Worm (Caenorhabditis elegans): Measurements from ENCODE around the gene H17B01.2.
A peak's percentile ranks its signal among the peaks of the same experiment; 100 is the strongest.
"Not testable (repeated sequence)": the region's sequence is repeated elsewhere in the genome, so short reads cannot be mapped to it uniquely, and the experiment has no call there.

Gene H17B01.2

DNA sequence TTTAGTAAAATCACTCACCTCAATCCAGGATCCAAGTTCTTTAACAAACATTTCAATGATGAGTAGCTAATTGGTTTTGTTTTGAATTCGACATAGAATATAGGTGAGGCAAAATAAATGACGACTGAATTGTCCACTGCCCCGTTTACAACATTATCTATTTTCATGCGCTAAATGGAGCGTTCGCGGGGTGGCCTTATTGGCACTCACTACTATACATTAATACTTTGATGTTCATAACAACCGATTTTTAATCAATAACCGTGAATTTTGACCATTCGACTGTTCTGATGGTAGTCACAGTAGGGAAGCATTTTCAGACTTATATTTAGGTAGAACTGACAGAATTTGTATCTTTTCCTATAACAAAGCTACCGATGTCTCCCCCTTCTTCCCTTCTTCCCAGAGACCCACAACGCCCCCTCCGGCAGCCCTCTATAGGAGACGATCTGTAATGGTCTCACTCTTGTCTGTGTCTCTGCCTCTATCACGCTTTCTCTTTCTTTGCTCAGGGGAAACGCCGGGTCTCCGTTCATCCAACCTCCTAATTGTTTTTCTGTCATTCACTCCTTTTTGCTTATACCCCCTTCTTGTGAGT is 23.6 kb upstream of the H17B01.2 start, which contains the start of gene Y51H7C.12:
TSS of gene Y51H7C.12 (minus strand) at position 51 of the 598 bp plus-strand sequence.
- not testable (repeated sequence) for TF ChIP-seq T23F11.4 (GFP tag; optimal IDR thresholded peaks at IDR 0.05); che-1 (tag; optimal IDR thresholded peaks at IDR 0.05); pax-1 (tag; optimal IDR thresholded peaks at IDR 0.05)

DNA sequence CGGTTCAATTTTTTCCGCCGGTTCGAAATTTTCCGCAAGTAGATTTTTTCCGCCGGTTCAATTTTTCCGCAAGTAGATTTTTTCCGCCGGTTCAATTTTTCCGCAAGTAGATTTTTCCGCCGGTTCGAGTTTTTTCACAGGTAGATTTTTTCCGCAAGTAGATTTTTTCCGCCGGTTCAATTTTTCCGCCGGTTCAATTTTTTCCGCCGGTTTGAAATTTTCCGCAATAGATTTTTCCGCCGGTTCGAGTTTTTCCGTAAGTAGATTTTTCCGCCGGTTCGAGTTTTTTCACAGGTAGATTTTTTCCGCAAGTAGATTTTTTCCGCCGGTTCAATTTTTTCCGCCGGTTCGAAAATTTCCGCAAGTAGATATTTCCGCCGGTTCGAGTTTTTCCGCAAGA is 18.4 kb upstream of the H17B01.2 start:
- TF ChIP-seq unc-3 (GFP tag; conservative IDR thresholded peaks at IDR 0.05) = peak; percentile 60
- not testable (repeated sequence) for TF ChIP-seq unc-3 (tag; optimal IDR thresholded peaks at IDR 0.05)

DNA sequence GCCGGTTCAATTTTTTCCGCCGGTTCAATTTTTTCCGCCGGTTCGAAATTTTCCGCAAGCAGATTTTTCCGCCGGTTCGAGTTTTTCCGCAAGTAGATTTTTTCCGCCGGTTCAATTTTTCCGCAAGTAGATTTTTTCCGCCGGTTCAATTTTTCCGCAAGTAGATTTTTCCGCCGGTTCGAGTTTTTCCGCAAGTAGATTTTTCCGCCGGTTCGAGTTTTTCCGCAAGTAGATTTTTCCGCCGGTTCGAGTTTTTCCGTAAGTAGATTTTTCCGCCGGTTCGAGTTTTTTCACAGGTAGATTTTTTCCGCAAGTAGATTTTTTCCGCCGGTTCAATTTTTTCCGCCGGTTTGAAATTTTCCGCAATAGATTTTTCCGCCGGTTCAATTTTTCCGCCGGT is 16.0 kb upstream of the H17B01.2 start:
- TF ChIP-seq ceh-45 (GFP tag; IDR thresholded peaks at IDR 0.05) = peak; percentile 54; the same call in 1 of the 2 replicates

DNA sequence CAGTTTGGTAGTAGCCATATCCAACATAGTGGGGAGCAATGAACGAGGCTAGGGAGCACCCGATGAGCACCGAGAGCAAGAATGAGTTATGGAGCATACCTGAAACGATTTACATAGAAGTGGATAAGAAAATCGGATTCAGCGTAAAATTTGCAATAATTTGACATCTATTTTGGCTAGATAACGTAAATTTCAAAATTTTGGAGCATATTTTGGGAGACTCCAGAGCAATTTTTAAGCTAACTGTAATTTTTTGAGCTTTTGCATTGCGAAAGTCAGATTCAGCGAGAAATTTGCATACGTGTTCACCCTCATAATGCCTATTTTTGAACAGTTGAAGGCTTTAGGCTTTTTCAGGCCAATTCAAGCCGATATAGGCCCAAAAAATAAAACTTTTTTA is 3.9 kb upstream of the H17B01.2 start, which contains the start of gene Y51H7C.13:
TSS of gene Y51H7C.13 (minus strand) at position 101 of the 400 bp plus-strand sequence.
- TF ChIP-seq odd-2 (tag; optimal IDR thresholded peaks at IDR 0.05) = no peak
- no peak for TF ChIP-seq hlh-15 (tag; optimal IDR thresholded peaks at IDR 0.05)
- no peak for TF ChIP-seq ceh-24 (tag; optimal IDR thresholded peaks at IDR 0.05)
- no peak for TF ChIP-seq T23F11.4 (GFP tag; optimal IDR thresholded peaks at IDR 0.05)
- no peak for TF ChIP-seq Y22D7AL.16 (tag; optimal IDR thresholded peaks at IDR 0.05)
- TF ChIP-seq gmeb-2 (tag; optimal IDR thresholded peaks at IDR 0.05) = no peak
- no peak for TF ChIP-seq npax-4 (tag; optimal IDR thresholded peaks at IDR 0.05)
- no peak for TF ChIP-seq ceh-48 (tag; optimal IDR thresholded peaks at IDR 0.05)
- no peak for TF ChIP-seq ceh-34 (tag; optimal IDR thresholded peaks at IDR 0.05)
- no peak for TF ChIP-seq pha-2 (tag; optimal IDR thresholded peaks at IDR 0.05)
- no peak for TF ChIP-seq dve-1 (tag; optimal IDR thresholded peaks at IDR 0.05)
- no peak for TF ChIP-seq ceh-19 (GFP tag; optimal IDR thresholded peaks at IDR 0.05)
- TF ChIP-seq hlh-6 (tag; optimal IDR thresholded peaks at IDR 0.05) = no peak
- TF ChIP-seq ceh-31 (tag; optimal IDR thresholded peaks at IDR 0.05) = no peak
- TF ChIP-seq nhr-11 (tag; optimal IDR thresholded peaks at IDR 0.05) = no peak
- TF ChIP-seq C38D4.7 (GFP tag; optimal IDR thresholded peaks at IDR 0.05) = no peak
- no peak for TF ChIP-seq ahr-1 (tag; optimal IDR thresholded peaks at IDR 0.05)
- no peak for TF ChIP-seq ztf-16 (tag; optimal IDR thresholded peaks at IDR 0.05)
- no peak for TF ChIP-seq tbx-2 (tag; optimal IDR thresholded peaks at IDR 0.05)

DNA sequence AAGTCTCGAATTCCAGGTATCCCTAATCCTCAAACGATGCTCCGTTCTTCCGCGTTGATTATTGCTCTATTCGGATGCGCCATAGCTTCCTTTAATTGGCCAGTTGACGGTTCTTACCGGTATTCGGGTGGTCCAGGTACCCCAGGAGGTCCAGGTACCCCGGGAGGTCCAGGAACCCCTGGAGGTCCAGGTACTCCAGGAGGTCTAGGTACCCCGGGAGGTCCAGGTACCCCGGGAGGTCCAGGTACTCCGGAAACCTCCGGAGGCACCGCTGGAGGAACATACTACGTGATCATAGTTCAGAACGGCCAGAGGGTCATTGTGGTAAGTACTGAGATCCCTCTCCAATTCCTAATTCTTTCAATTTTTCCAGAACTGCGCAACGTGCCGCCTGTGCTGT is 2.7 kb upstream of the H17B01.2 start, which contains the start of gene Y51H7C.1:
TSS of gene Y51H7C.1 (plus strand) at position 17 of the 400 bp plus-strand sequence.
- TF ChIP-seq dve-1 (tag; optimal IDR thresholded peaks at IDR 0.05); T23F11.4 (GFP tag; optimal IDR thresholded peaks at IDR 0.05); pha-4 (tag; optimal IDR thresholded peaks at IDR 0.05): not testable (repeated sequence)

DNA sequence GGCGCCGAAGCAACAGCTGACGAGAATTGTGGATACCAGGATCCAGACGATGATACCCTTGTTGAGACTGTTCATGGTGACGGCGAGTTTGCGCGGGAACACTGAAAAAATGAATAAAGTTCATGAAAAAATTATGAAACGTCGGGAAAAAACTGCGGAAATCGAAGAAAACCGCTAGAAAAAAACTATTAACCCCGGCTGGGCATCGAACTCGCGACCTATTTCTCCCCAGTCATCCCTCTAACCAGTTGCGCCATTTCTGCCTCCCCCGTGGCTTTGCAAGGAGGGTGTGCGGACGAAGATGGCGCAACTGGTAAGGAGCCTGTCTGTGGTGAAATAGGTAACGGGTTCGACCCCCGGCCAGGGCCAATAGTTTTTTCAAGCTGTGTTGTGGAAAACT is 3.1 kb downstream of the H17B01.2 start, which contains the start of gene H17B01.5:
TSS of gene H17B01.5 (minus strand) at position 101 of the 400 bp plus-strand sequence.
- no peak for TF ChIP-seq ceh-48 (tag; optimal IDR thresholded peaks at IDR 0.05)
- TF ChIP-seq nhr-232 (tag; optimal IDR thresholded peaks at IDR 0.05) = no peak
- no peak for TF ChIP-seq ceh-34 (tag; optimal IDR thresholded peaks at IDR 0.05)
- no peak for TF ChIP-seq pros-1 (tag; optimal IDR thresholded peaks at IDR 0.05)
- TF ChIP-seq mec-3 (tag; optimal IDR thresholded peaks at IDR 0.05; ENCODE audit: borderline replicate concordance) = no peak
- TF ChIP-seq odd-2 (tag; optimal IDR thresholded peaks at IDR 0.05) = no peak

DNA sequence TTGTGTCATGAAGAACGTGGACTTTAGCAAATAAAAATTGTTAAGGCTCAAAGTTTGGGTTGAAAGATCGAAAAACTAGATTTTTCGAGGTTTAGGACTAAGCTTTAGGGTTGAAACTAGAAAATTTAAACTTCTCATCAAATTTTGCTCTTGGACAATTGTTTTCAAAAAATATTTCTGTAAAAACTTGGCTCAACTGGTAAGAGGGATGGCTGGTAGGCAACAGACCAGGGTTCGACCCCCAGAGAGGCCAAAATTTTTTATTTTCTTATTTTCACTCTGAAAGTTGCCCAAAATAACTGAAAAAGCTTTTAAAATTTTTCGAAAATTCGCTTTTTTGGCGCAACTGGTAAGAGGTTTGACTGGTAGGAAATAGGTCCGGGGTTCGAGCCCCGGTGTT is 4.4 kb downstream of the H17B01.2 start:
- no peak for TF ChIP-seq ceh-31 (tag; optimal IDR thresholded peaks at IDR 0.05)
- no peak for TF ChIP-seq ceh-18 (tag; optimal IDR thresholded peaks at IDR 0.05)
- TF ChIP-seq nhr-11 (tag; optimal IDR thresholded peaks at IDR 0.05) = no peak
- no peak for TF ChIP-seq tbx-2 (tag; optimal IDR thresholded peaks at IDR 0.05)
- no peak for TF ChIP-seq hlh-30 (tag; optimal IDR thresholded peaks at IDR 0.05; ENCODE audit: insufficient read depth)
- no peak for TF ChIP-seq sox-2 (GFP tag; IDR thresholded peaks at IDR 0.05)
- TF ChIP-seq ceh-19 (GFP tag; optimal IDR thresholded peaks at IDR 0.05) = no peak
- TF ChIP-seq ets-4 (tag; optimal IDR thresholded peaks at IDR 0.05) = no peak
- no peak for TF ChIP-seq K09A11.1 (tag; optimal IDR thresholded peaks at IDR 0.05; ENCODE audit: insufficient read depth)
- TF ChIP-seq nfya-1 (tag; optimal IDR thresholded peaks at IDR 0.05) = no peak
- no peak for TF ChIP-seq C38D4.7 (GFP tag; optimal IDR thresholded peaks at IDR 0.05)
- TF ChIP-seq pqm-1 (tag; optimal IDR thresholded peaks at IDR 0.05) = no peak
- TF ChIP-seq mec-3 (tag; optimal IDR thresholded peaks at IDR 0.05; ENCODE audit: borderline replicate concordance) = no peak
- TF ChIP-seq elt-4 (tag; optimal IDR thresholded peaks at IDR 0.05) = no peak
- no peak for TF ChIP-seq pax-1 (tag; optimal IDR thresholded peaks at IDR 0.05)
- TF ChIP-seq nhr-232 (tag; optimal IDR thresholded peaks at IDR 0.05) = no peak
- no peak for TF ChIP-seq ttx-3 (tag; optimal IDR thresholded peaks at IDR 0.05)
